Worm (Caenorhabditis elegans) whole organism, L4 larva: ENCODE results near the gene B0563.7.

ENCODE experiments used
- aly-2 ChIP-seq: sonication (generic microtip); optimal IDR thresholded peaks from 2 replicates; lab custom pipeline; 2018; ENCODE audit warnings: missing biosample characterization, missing genetic modification characterization
- jun-1 ChIP-seq: fragments of 150-350 bp; optimal IDR thresholded peaks from 2 replicates; lab custom pipeline; 2014; ENCODE audit warnings: missing biosample characterization, missing genetic modification reagents, missing genetic modification characterization
- lim-7 ChIP-seq: fragments of 200-800 bp; sonication (Bioruptor generic); IDR thresholded peaks from 2 replicates; pipeline ENCODE4 v1.3.6; 2022; ENCODE audit warnings: missing genetic modification characterization, missing compliant biosample characterization
- nhr-11 ChIP-seq: fragments of 150-350 bp; optimal IDR thresholded peaks from 2 replicates; lab custom pipeline; 2014; ENCODE audit warnings: missing biosample characterization, missing genetic modification characterization
- nhr-237 ChIP-seq: sonication (generic microtip); optimal IDR thresholded peaks from 2 replicates; lab custom pipeline; 2017; ENCODE audit warnings: missing biosample characterization, missing genetic modification characterization
- snpc-4 ChIP-seq: fragments of 150-350 bp; optimal IDR thresholded peaks from 2 replicates; lab custom pipeline; 2014; ENCODE audit warnings: missing biosample characterization, missing genetic modification characterization
- zip-2 ChIP-seq: fragments of 150-350 bp; optimal IDR thresholded peaks from 2 replicates; lab custom pipeline; 2014; ENCODE audit warnings: missing biosample characterization, missing genetic modification characterization
- ztf-11 ChIP-seq: fragments of 150-350 bp; optimal IDR thresholded peaks from 2 replicates; lab custom pipeline; 2014; ENCODE audit warnings: missing biosample characterization, missing genetic modification characterization

DNA sequence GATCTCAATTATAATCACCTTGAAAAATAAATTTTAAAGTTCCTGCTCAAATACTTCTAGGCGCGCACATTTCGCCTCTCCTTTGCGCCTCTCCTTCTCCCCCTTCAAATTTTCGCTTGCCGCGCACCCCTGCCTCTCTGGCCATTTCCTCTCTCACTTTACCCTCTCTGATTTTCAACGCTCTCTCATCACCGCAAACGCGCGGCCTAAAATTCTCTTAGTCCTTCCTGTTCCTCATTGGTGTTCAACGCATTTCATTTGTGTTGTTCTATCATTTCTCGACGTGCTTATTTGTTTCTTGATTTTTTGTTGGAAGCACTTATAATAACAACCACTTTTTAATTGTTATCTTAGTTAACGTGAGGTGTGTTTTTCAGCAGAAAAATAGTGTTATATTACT, 40.3 kb downstream of the B0563.7 start, which contains the start of gene C25A11.2:
- no peak for TF ChIP-seq ztf-11 (tag; lab: Kevin White, UChicago)
- TF ChIP-seq snpc-4 (tag; lab: Kevin White, UChicago): no peak
- TF ChIP-seq aly-2 (tag; lab: Kevin White, UChicago): no peak
- no peak for TF ChIP-seq nhr-11 (tag; lab: Kevin White, UChicago)
- no peak for TF ChIP-seq lim-7 (GFP tag; lab: Robert Waterston, UW)
- no peak for TF ChIP-seq jun-1
- no peak for TF ChIP-seq zip-2 (tag; lab: Kevin White, UChicago)
- no peak for TF ChIP-seq nhr-237 (tag; lab: Kevin White, UChicago)
